Worm (Caenorhabditis elegans) whole organism, L1 larva: ENCODE measurements around the gene lips-8.

ENCODE experiments used
- alr-1 ChIP-seq: fragments of 200-800 bp; sonication (Bioruptor generic); optimal IDR thresholded peaks from 2 replicates; lab custom pipeline; 2018; ENCODE audit warnings: borderline replicate concordance, mild to moderate bottlenecking, missing genetic modification characterization, missing compliant biosample characterization
- irx-1 ChIP-seq: sonication (generic microtip); optimal IDR thresholded peaks from 2 replicates; lab custom pipeline; 2016; ENCODE audit warnings: missing genetic modification characterization, missing compliant biosample characterization
- lin-15B ChIP-seq: fragments of 150-350 bp; sonication (generic microtip); optimal IDR thresholded peaks from 3 replicates; lab custom pipeline; 2014; ENCODE audit warnings: missing biosample characterization, missing genetic modification characterization
- nhr-76 ChIP-seq: sonication (generic microtip); optimal IDR thresholded peaks from 2 replicates; lab custom pipeline; 2017; ENCODE audit warnings: missing biosample characterization, missing genetic modification characterization
- skn-1 ChIP-seq: fragments of 150-350 bp; optimal IDR thresholded peaks from 2 replicates; lab custom pipeline; 2014; ENCODE audit warnings: missing biosample characterization, missing genetic modification characterization
- sox-4 ChIP-seq: sonication (generic microtip); optimal IDR thresholded peaks from 2 replicates; lab custom pipeline; 2016; ENCODE audit warnings: missing genetic modification characterization, missing compliant biosample characterization
- unc-86 ChIP-seq: sonication (generic microtip); optimal IDR thresholded peaks from 2 replicates; lab custom pipeline; 2016; ENCODE audit warnings: missing genetic modification characterization, missing compliant biosample characterization

ce11 chrX:14918538-14918937, 20.2 kb downstream of the lips-8 start, which contains the start of gene npr-40:
- TF ChIP-seq skn-1 (tag; lab: Kevin White, UChicago) (no peak), sox-4 (tag; lab: Kevin White, UChicago) (no peak), lin-15B (tag; lab: Kevin White, UChicago) (no peak), nhr-76 (tag; lab: Kevin White, UChicago) (no peak), unc-86 (tag; lab: Kevin White, UChicago) (no peak), irx-1 (tag; lab: Kevin White, UChicago) (no peak), alr-1 (tag; lab: Kevin White, UChicago) (no peak)
